Worm (Caenorhabditis elegans): ENCODE results near the gene F14F9.4.

DNA sequence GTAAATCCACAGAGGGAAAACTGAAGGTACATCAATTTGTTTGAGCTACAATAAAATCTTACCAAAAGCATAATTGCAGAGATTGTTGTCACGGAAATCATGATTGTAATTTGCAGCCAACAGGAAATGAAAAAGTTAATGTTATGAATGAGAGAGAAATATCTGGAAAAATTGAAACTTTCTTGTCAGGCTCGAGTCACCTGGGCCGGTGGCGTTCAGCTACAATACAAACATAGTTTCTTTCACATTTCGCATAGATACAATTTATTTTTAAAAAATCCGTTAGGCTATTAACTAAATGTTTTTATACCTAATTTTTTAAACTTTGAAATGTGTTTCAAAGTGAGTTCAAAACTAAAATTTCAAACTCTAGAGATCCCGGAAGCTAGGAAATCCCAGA, 25.1 kb downstream of the F14F9.4 start, which contains the start of gene srx-39:
- no peak for TF ChIP-seq dmd-4 (tag; optimal IDR thresholded peaks at IDR 0.05)
- TF ChIP-seq skn-1 (tag; optimal IDR thresholded peaks at IDR 0.05): no peak
- no peak for TF ChIP-seq unc-39 (tag; optimal IDR thresholded peaks at IDR 0.05)
- no peak for TF ChIP-seq snpc-4 (tag; optimal IDR thresholded peaks at IDR 0.05)
